Fruit fly (Drosophila melanogaster) whole organism, wandering third instar larva: Measurements from ENCODE around the gene LanA.

Experiments
- Abd-B ChIP-seq: fragments of >200 bp; optimal IDR thresholded peaks from 2 replicates; lab custom pipeline; 2017; ENCODE audit warnings: missing biosample characterization, missing genetic modification characterization
- CG32264 ChIP-seq: fragments of 200-800 bp; sonication (Bioruptor generic); optimal IDR thresholded peaks from 2 replicates; lab custom pipeline; 2016; ENCODE audit warnings: missing biosample characterization, missing genetic modification characterization
- CG9705 ChIP-seq: fragments of 200-800 bp; sonication (Bioruptor generic); optimal IDR thresholded peaks from 2 replicates; lab custom pipeline; 2018; ENCODE audit warnings: missing biosample characterization, mild to moderate bottlenecking, missing genetic modification characterization
- CrebA ChIP-seq: fragments of 200-800 bp; sonication (Bioruptor generic); optimal IDR thresholded peaks from 2 replicates; lab custom pipeline; 2016; ENCODE audit warnings: missing biosample characterization, mild to moderate bottlenecking, missing genetic modification characterization, borderline replicate concordance
- Dfd ChIP-seq: fragments of >200 bp; optimal IDR thresholded peaks from 2 replicates; lab custom pipeline; 2017; ENCODE audit warnings: missing biosample characterization, missing genetic modification characterization
- Dif ChIP-seq: fragments of 200-275, 200-300 bp; sonication (Bioruptor generic); optimal IDR thresholded peaks from 2 replicates; lab custom pipeline; 2018; ENCODE audit warnings: missing biosample characterization, missing genetic modification characterization; ENCODE audit not compliant: partially characterized antibody
- GATAd ChIP-seq: sonication (Bioruptor generic); optimal IDR thresholded peaks from 2 replicates; lab custom pipeline; 2016; ENCODE audit warnings: missing biosample characterization, missing genetic modification characterization
- HLH106 ChIP-seq: fragments of 200-800 bp; optimal IDR thresholded peaks from 3 replicates; lab custom pipeline; 2019; ENCODE audit warnings: missing biosample characterization, mild to moderate bottlenecking, missing genetic modification characterization, moderate library complexity
- Hnf4 ChIP-seq: fragments of 200-800 bp; sonication (Bioruptor generic); optimal IDR thresholded peaks from 2 replicates; lab custom pipeline; 2016; ENCODE audit warnings: missing biosample characterization, mild to moderate bottlenecking, missing genetic modification characterization
- Hr78 ChIP-seq: fragments of >200 bp; optimal IDR thresholded peaks from 2 replicates; lab custom pipeline; 2017; ENCODE audit warnings: missing biosample characterization, missing genetic modification characterization
- Hr83 ChIP-seq: fragments of 200-300 bp; sonication (Bioruptor generic); optimal IDR thresholded peaks from 2 replicates; lab custom pipeline; 2016; ENCODE audit warnings: missing biosample characterization, mild to moderate bottlenecking, missing genetic modification characterization, moderate library complexity; ENCODE audit not compliant: poor library complexity, severe bottlenecking
- Jra ChIP-seq: sonication (Bioruptor generic); optimal IDR thresholded peaks from 2 replicates; lab custom pipeline; 2016; ENCODE audit warnings: missing biosample characterization, missing genetic modification characterization
- Mio ChIP-seq: sonication (Bioruptor generic); optimal IDR thresholded peaks from 2 replicates; lab custom pipeline; 2016; ENCODE audit warnings: missing biosample characterization, missing genetic modification characterization
- Myc ChIP-seq: fragments of >200 bp; optimal IDR thresholded peaks from 2 replicates; lab custom pipeline; 2017
- N ChIP-seq: fragments of >200 bp; optimal IDR thresholded peaks from 2 replicates; lab custom pipeline; 2018; ENCODE audit warnings: missing biosample characterization, missing external identifiers, missing genetic modification characterization
- OdsH ChIP-seq: fragments of 200-800 bp; sonication (Bioruptor generic); optimal IDR thresholded peaks from 2 replicates; lab custom pipeline; 2016; ENCODE audit warnings: missing biosample characterization, mild to moderate bottlenecking, missing genetic modification characterization
- Rel ChIP-seq, 2 experiments: fragments of 200-800 bp; sonication (Bioruptor generic) in 1 of 2; optimal IDR thresholded peaks; 2 replicates in 1 of 2; 3 replicates in 1 of 2; lab custom pipeline; 2016 to 2019; ENCODE audit warnings: mild to moderate bottlenecking in 2 of 2, missing biosample characterization in 2 of 2, missing genetic modification characterization in 2 of 2, moderate library complexity in 1 of 2
- Sp1 ChIP-seq: fragments of 200-800 bp; sonication (Bioruptor generic); optimal IDR thresholded peaks from 3 replicates; lab custom pipeline; 2019; ENCODE audit warnings: missing biosample characterization, mild to moderate bottlenecking, missing genetic modification characterization, moderate library complexity
- Vsx2 ChIP-seq: fragments of 200-300, 225-300 bp; sonication (Bioruptor generic); optimal IDR thresholded peaks from 2 replicates; lab custom pipeline; 2018; ENCODE audit warnings: missing biosample characterization, missing genetic modification characterization; ENCODE audit not compliant: partially characterized antibody
- br ChIP-seq: fragments of 200-800 bp; sonication (Bioruptor generic); optimal IDR thresholded peaks from 2 replicates; lab custom pipeline; 2016; ENCODE audit warnings: missing biosample characterization, missing genetic modification characterization
- brk ChIP-seq: fragments of 200-800 bp; sonication (Bioruptor generic); optimal IDR thresholded peaks from 2 replicates; lab custom pipeline; 2016; ENCODE audit warnings: missing biosample characterization, mild to moderate bottlenecking, missing genetic modification characterization
- dl ChIP-seq, 2 experiments: fragments of 175-275, 200-275 bp in 1 of 2; fragments of 200-275 bp in 1 of 2; sonication (Bioruptor generic); optimal IDR thresholded peaks; lab custom pipeline; 2018; ENCODE audit warnings: mild to moderate bottlenecking in 2 of 2, missing biosample characterization in 2 of 2, missing genetic modification characterization in 2 of 2, moderate library complexity in 2 of 2; ENCODE audit not compliant: partially characterized antibody in 2 of 2, insufficient read depth in 1 of 2
- dmrt93B ChIP-seq: fragments of 200-800 bp; sonication (Bioruptor generic); optimal IDR thresholded peaks from 2 replicates; lab custom pipeline; 2018; ENCODE audit warnings: missing biosample characterization, mild to moderate bottlenecking, missing genetic modification characterization
- dsf ChIP-seq: sonication (Bioruptor generic); optimal IDR thresholded peaks from 2 replicates; lab custom pipeline; 2016; ENCODE audit warnings: missing biosample characterization, missing genetic modification characterization, borderline replicate concordance
- ey ChIP-seq: fragments of 200-800 bp; sonication (Bioruptor generic); optimal IDR thresholded peaks from 2 replicates; lab custom pipeline; 2016; ENCODE audit warnings: missing biosample characterization, missing genetic modification characterization
- foxo ChIP-seq, 2 experiments: fragments of 200-800 bp; sonication (Bioruptor generic); optimal IDR thresholded peaks; 2 replicates in 1 of 2; 3 replicates in 1 of 2; lab custom pipeline; 2016 to 2017; ENCODE audit warnings: missing biosample characterization in 2 of 2, missing genetic modification characterization in 2 of 2
- fru ChIP-seq: fragments of 200-800 bp; sonication (Bioruptor generic); optimal IDR thresholded peaks from 3 replicates; lab custom pipeline; 2016; ENCODE audit warnings: missing biosample characterization, mild to moderate bottlenecking, missing genetic modification characterization
- h ChIP-seq: fragments of 200-800 bp; sonication (Bioruptor generic); optimal IDR thresholded peaks from 3 replicates; lab custom pipeline; 2016; ENCODE audit warnings: missing biosample characterization, mild to moderate bottlenecking, missing genetic modification characterization
- jim ChIP-seq: fragments of 175-275, 200-325 bp; sonication (Bioruptor generic); optimal IDR thresholded peaks from 2 replicates; lab custom pipeline; 2016; ENCODE audit warnings: missing biosample characterization, mild to moderate bottlenecking, missing genetic modification characterization
- lola ChIP-seq: fragments of >200 bp; optimal IDR thresholded peaks from 2 replicates; lab custom pipeline; 2017; ENCODE audit warnings: missing biosample characterization, missing genetic modification characterization
- pan ChIP-seq: fragments of >200 bp; optimal IDR thresholded peaks from 2 replicates; lab custom pipeline; 2017
- psq ChIP-seq: fragments of 200-800 bp; sonication (Bioruptor generic); optimal IDR thresholded peaks from 3 replicates; lab custom pipeline; 2017; ENCODE audit warnings: missing biosample characterization, mild to moderate bottlenecking, missing genetic modification characterization, moderate library complexity
- rgr ChIP-seq: fragments of 200-800 bp; sonication (Bioruptor generic); optimal IDR thresholded peaks from 3 replicates; lab custom pipeline; 2016; ENCODE audit warnings: missing biosample characterization, mild to moderate bottlenecking, missing genetic modification characterization
- sage ChIP-seq: fragments of 200-800 bp; sonication (Bioruptor generic); optimal IDR thresholded peaks from 2 replicates; lab custom pipeline; 2016; ENCODE audit warnings: missing biosample characterization, mild to moderate bottlenecking, missing genetic modification characterization
- sv ChIP-seq: fragments of 200-800 bp; sonication (Bioruptor generic); optimal IDR thresholded peaks from 3 replicates; lab custom pipeline; 2016; ENCODE audit warnings: missing biosample characterization, missing genetic modification characterization
- tai ChIP-seq: sonication (Bioruptor generic); optimal IDR thresholded peaks from 2 replicates; lab custom pipeline; 2016; ENCODE audit warnings: missing biosample characterization, missing genetic modification characterization
- usp ChIP-seq: fragments of >200 bp; optimal IDR thresholded peaks from 2 replicates; lab custom pipeline; 2017; ENCODE audit warnings: missing biosample characterization, missing genetic modification characterization
- woc ChIP-seq: sonication (Bioruptor generic); optimal IDR thresholded peaks from 2 replicates; lab custom pipeline; 2016; ENCODE audit warnings: missing biosample characterization, mild to moderate bottlenecking, missing genetic modification characterization

The LanA gene

DNA sequence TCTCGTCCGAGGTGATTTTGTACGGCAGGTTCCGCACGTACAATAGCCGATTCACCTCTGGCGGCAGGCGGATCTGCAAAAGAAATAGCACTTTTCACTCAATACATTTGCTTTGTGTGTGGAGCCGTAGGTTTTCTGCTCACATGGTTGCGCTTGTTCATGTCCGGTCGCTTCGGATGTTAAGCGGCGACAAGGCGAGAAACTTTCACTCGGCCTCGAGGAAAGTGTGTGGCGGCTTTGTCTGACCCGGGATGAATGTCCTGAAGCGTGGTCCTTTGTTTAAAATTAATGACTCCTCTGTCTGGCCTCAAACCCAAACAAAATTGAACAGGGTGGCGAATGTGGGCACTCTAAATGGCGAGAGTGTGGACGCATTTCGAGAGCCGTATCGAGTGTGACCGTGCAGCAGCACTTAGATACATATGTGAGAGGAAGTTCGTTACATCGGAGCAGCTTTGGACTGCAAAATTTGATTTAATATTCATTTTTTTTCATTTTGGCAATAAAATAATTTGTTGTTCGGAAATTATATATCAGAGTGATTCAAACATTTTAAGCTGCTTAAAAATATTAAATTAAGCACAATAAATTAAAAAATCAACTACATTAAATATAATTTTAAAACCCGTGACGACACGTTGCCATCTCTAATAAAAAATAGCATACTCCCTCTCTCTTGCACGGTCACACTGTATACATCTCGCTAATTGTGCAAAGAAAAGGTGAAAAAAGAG lies 24.8 kb downstream of the LanA start, which contains the start of the genes Sf3b6 and Tnpo (continued):
- TF ChIP-seq Hr83 (GFP tag; lab: Kevin White, UChicago) (peak; percentile 34), tai (GFP tag; lab: Kevin White, UChicago) (no peak), CrebA (GFP tag; lab: Kevin White, UChicago) (no peak), Jra (GFP tag; lab: Kevin White, UChicago) (peak; percentile 54), dmrt93B (GFP tag; lab: Kevin White, UChicago) (peak; percentile 84), GATAd (GFP tag; lab: Kevin White, UChicago) (no peak), foxo (GFP tag; optimal IDR thresholded peaks at IDR 0.05; lab: Kevin White, UChicago) (peak in 1 of 2 experiments; percentile 88)

DNA sequence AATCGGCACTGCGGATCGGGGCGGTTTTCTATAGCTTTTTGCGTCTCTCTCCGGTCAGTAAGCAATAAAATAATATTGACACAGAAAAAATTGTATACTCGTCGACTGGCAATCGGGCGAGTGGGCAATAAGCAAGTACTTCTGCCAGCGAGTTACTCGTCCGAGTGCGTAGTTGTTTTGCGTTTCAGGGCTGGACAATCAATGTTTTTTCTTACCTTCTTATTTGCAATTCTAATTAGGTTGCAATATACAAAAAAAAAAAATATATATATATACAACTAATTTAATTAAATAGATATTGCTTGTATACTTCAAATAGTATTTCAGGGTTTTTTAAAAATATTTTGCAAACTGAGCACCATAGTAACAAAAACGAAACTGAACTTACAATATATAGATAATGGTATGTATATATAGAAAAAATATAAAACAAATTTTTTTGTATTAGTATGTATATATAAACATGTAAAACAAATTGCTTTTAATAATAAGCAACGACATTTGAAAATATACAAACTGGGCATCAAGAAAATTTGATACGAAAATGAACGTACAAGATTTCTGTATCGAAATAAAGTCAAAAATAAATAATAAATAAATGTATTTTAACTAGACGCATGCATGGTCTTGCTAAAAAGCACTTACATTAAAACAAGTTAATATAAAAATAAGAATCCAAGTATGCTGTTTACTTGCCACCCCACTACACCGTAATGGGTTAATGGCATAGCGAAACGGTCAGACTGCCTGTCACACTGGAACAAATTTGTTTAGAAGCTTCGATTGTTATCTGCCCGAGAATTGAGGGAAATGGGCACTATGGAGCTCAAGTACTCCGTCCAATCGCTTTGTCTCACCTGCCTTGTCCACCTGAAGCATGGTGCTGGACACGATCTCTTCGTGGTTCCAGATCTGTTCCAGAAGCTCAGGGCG lies 28.6 kb downstream of the LanA start, which contains the start of the genes D19A and CG7386:
TSS of gene D19A (minus strand) at position 129 of the 933 bp plus-strand sequence.
TSS of gene CG7386 (plus strand) at position 751 of the 933 bp plus-strand sequence.
- TF ChIP-seq psq (GFP tag; lab: Kevin White, UChicago): peak; percentile 55
- TF ChIP-seq CG9705 (GFP tag; lab: Kevin White, UChicago): peak; percentile 45
- peak; percentile 65 for TF ChIP-seq Sp1 (GFP tag; lab: Kevin White, UChicago)
- peak; percentile 79 for TF ChIP-seq woc (GFP tag; lab: Kevin White, UChicago)
- no peak for TF ChIP-seq CrebA (GFP tag; lab: Kevin White, UChicago)
- no peak for TF ChIP-seq brk (GFP tag; lab: Kevin White, UChicago)
- peak; percentile 28 for TF ChIP-seq OdsH (GFP tag; lab: Kevin White, UChicago)
- TF ChIP-seq Hnf4 (GFP tag; lab: Kevin White, UChicago): peak; percentile 66
- peak in 1 of 2 experiments; percentile 28 for TF ChIP-seq dl (GFP tag; optimal IDR thresholded peaks at IDR 0.05; lab: Kevin White, UChicago; ENCODE audit: insufficient read depth in 1 of 2, partially characterized antibody in 2 of 2)
- no peak for TF ChIP-seq dsf (GFP tag; lab: Kevin White, UChicago)
- peak; percentile 91 for TF ChIP-seq Hr83 (GFP tag; lab: Kevin White, UChicago)
- no peak for TF ChIP-seq usp
- no peak for TF ChIP-seq GATAd (GFP tag; lab: Kevin White, UChicago)
- peak; percentile 30 for TF ChIP-seq Myc
- TF ChIP-seq br (GFP tag; lab: Kevin White, UChicago): peak; percentile 51
- peak in 1 of 2 experiments; percentile 70 for TF ChIP-seq foxo (GFP tag; optimal IDR thresholded peaks at IDR 0.05; lab: Kevin White, UChicago)
- no peak for TF ChIP-seq Mio
- no peak for TF ChIP-seq Hr78 (GFP tag; lab: Kevin White, UChicago)
- peak; percentile 96 for TF ChIP-seq Vsx2 (GFP tag; lab: Kevin White, UChicago)
- TF ChIP-seq Jra (GFP tag; lab: Kevin White, UChicago): no peak
- no peak for TF ChIP-seq lola (GFP tag; lab: Kevin White, UChicago)
- TF ChIP-seq sv (GFP tag; lab: Kevin White, UChicago): peak; percentile 65
- no peak for TF ChIP-seq sage
- no peak for TF ChIP-seq CG32264
- TF ChIP-seq pan (lab: Kevin White, UChicago): no peak
- peak; percentile 59 for TF ChIP-seq rgr (GFP tag; lab: Kevin White, UChicago)
- no peak for TF ChIP-seq Dfd (GFP tag; lab: Kevin White, UChicago)
- peak; percentile 91 for TF ChIP-seq Dif (GFP tag; lab: Kevin White, UChicago)
- TF ChIP-seq tai (GFP tag; lab: Kevin White, UChicago): no peak
- TF ChIP-seq h (GFP tag; lab: Kevin White, UChicago): peak; percentile 58
- TF ChIP-seq fru: peak; percentile 24
- TF ChIP-seq Abd-B (GFP tag; lab: Kevin White, UChicago): no peak
- TF ChIP-seq Rel (GFP tag; optimal IDR thresholded peaks at IDR 0.05; lab: Kevin White, UChicago): no peak
- peak; percentile 24 for TF ChIP-seq Rel (tag; optimal IDR thresholded peaks at IDR 0.05; lab: Kevin White, UChicago)
- TF ChIP-seq ey (GFP tag; lab: Kevin White, UChicago): peak; percentile 47
- no peak for TF ChIP-seq dmrt93B (GFP tag; lab: Kevin White, UChicago)
- no peak for TF ChIP-seq jim
- peak; percentile 39 for TF ChIP-seq HLH106 (tag; lab: Kevin White, UChicago)
- TF ChIP-seq N (GFP tag; lab: Kevin White, UChicago): no peak
